Worm (Caenorhabditis elegans): Measurements from ENCODE around the gene npr-28.

- no peak for TF ChIP-seq med-1 (GFP tag; optimal IDR thresholded peaks at IDR 0.05; ENCODE audit: insufficient read depth)
- no peak for TF ChIP-seq flt-1 (GFP tag; IDR thresholded peaks at IDR 0.05)
- TF ChIP-seq ztf-29 (GFP tag; IDR thresholded peaks at IDR 0.05): no peak
- no peak for TF ChIP-seq klf-2 (GFP tag; conservative IDR thresholded peaks at IDR 0.05)
Measured at ce11 chrX:8368210-8368609, 17.3 kb upstream of the npr-28 start.

All from whole organism, midembryonic.